Worm (Caenorhabditis elegans) whole organism, L4 larva: ENCODE measurements around the gene T05C7.7.

Experiments used
- aha-1 ChIP-seq: fragments of 150-350 bp; peaks from one replicate; lab custom pipeline; 2014; ENCODE audit warnings: missing biosample characterization, missing genetic modification characterization
- egl-27 ChIP-seq: sonication (generic microtip); optimal IDR thresholded peaks from 3 replicates; lab custom pipeline; 2017; ENCODE audit warnings: missing biosample characterization, missing genetic modification reagents, missing genetic modification characterization
- hmg-1.1 ChIP-seq: fragments of 200-800 bp; sonication (Bioruptor generic); IDR thresholded peaks from 2 replicates; pipeline ENCODE4 v1.3.6; 2022; ENCODE audit warnings: missing genetic modification reagents, missing genetic modification characterization, missing compliant biosample characterization
- jun-1 ChIP-seq: fragments of 150-350 bp; optimal IDR thresholded peaks from 2 replicates; lab custom pipeline; 2014; ENCODE audit warnings: missing biosample characterization, missing genetic modification reagents, missing genetic modification characterization
- lin-38 ChIP-seq: fragments of 200-800 bp; sonication (Bioruptor generic); IDR thresholded peaks from 2 replicates; pipeline ENCODE4 v1.3.6; 2022; ENCODE audit warnings: missing genetic modification reagents, missing genetic modification characterization, missing compliant biosample characterization
- nhr-77 ChIP-seq: fragments of 150-350 bp; optimal IDR thresholded peaks from 2 replicates; lab custom pipeline; 2014; ENCODE audit warnings: missing biosample characterization, missing genetic modification characterization
- skn-1 ChIP-seq: fragments of 150-350 bp; optimal IDR thresholded peaks from 2 replicates; lab custom pipeline; 2014; ENCODE audit warnings: missing biosample characterization, missing genetic modification characterization
- snpc-4 ChIP-seq: fragments of 150-350 bp; optimal IDR thresholded peaks from 2 replicates; lab custom pipeline; 2014; ENCODE audit warnings: missing biosample characterization, missing genetic modification characterization
- tra-1 ChIP-seq: fragments of 200-800 bp; sonication (Bioruptor generic); IDR thresholded peaks from 2 replicates; pipeline ENCODE4 v1.3.6; 2022; ENCODE audit warnings: missing genetic modification reagents, missing genetic modification characterization, missing compliant biosample characterization
- unc-39 ChIP-seq: sonication (generic microtip); optimal IDR thresholded peaks from 2 replicates; lab custom pipeline; 2017; ENCODE audit warnings: missing biosample characterization, missing genetic modification characterization
- unc-62 ChIP-seq, 3 experiments: fragments of 150-350 bp in 1 of 3; sonication (generic microtip); optimal IDR thresholded peaks in 2 of 3; peaks in 1 of 3; 1 replicate in 1 of 3; 2 replicates in 2 of 3; lab custom pipeline; 2014 to 2017; ENCODE audit warnings: missing biosample characterization in 3 of 3, missing genetic modification characterization in 3 of 3, missing genetic modification reagents in 3 of 3, missing genotype in 1 of 3

DNA sequence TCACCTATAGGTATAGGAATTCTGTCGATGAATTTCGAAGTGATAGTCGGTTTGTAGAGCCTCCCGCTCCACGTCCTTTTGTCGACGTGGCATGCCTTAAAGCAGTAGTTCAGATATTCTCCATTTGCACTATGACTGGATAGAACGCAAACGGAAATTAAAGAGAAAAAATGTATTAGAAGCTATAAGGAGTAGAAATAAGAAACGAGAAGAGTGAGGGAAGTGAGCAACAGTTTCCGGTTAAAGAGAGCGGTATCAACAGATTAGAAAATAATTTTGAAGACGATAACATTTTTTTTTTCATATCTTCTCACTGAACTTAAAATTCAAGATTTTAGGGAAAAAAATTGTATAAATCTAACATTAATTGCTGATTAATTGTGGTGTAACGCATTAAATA lies 8.0 kb upstream of the T05C7.7 start, which contains the start of gene T05C7.4:
- TF ChIP-seq jun-1 (tag; lab: Kevin White, UChicago) (no peak), unc-62 (GFP tag; optimal IDR thresholded peaks at IDR 0.05 in 1 of 2; lab: Kevin White, UChicago) (no peak), unc-62 (tag; optimal IDR thresholded peaks at IDR 0.05; lab: Kevin White, UChicago) (no peak), nhr-77 (tag; lab: Kevin White, UChicago) (no peak), lin-38 (GFP tag; lab: Robert Waterston, UW) (no peak), snpc-4 (no peak), unc-39 (tag; lab: Kevin White, UChicago) (no peak), aha-1 (no peak), skn-1 (no peak), egl-27 (tag; lab: Kevin White, UChicago) (no peak), hmg-1.1 (GFP tag; lab: Robert Waterston, UW) (no peak), tra-1 (no peak)
